Worm (Caenorhabditis elegans): ENCODE data around the gene ptp-5.1.

The ptp-5.1 gene

ce11 chrIV:5209390-5209789 lies 43.3 kb downstream of the ptp-5.1 start, which contains the start of the genes Y59E9AL.36 and nbet-1:
TSS of gene Y59E9AL.36 (minus strand) at chrIV:5209481.
TSS of gene nbet-1 (plus strand) at chrIV:5209501.
- TF ChIP-seq unc-3 (GFP tag; conservative IDR thresholded peaks at IDR 0.05) (0 out of 2 replicates have a peak, but pooled peaks have one; percentile 35), unc-3 (tag; optimal IDR thresholded peaks at IDR 0.05) (no peak), ceh-31 (tag; optimal IDR thresholded peaks at IDR 0.05) (peak; percentile 54), unc-55 (GFP tag; optimal IDR thresholded peaks at IDR 0.05) (peak; percentile 55), ceh-45 (GFP tag; IDR thresholded peaks at IDR 0.05) (no peak), madf-2 (tag; optimal IDR thresholded peaks at IDR 0.05) (peak; percentile 17), ceh-18 (tag; optimal IDR thresholded peaks at IDR 0.05) (peak; percentile 59), ztf-16 (tag; optimal IDR thresholded peaks at IDR 0.05) (peak; percentile 12), che-1 (tag; optimal IDR thresholded peaks at IDR 0.05) (peak; percentile 30), tbx-2 (tag; optimal IDR thresholded peaks at IDR 0.05) (peak; percentile 71), nfya-1 (tag; optimal IDR thresholded peaks at IDR 0.05) (peak; percentile 54), ama-1 (optimal IDR thresholded peaks at IDR 0.05) (no peak), pax-1 (tag; optimal IDR thresholded peaks at IDR 0.05) (no peak), ceh-14 (tag; optimal IDR thresholded peaks at IDR 0.05) (peak; percentile 6), ceh-34 (tag; optimal IDR thresholded peaks at IDR 0.05) (peak; percentile 63), pat-9 (tag; optimal IDR thresholded peaks at IDR 0.05) (no peak), unc-42 (tag; optimal IDR thresholded peaks at IDR 0.05) (peak; percentile 73), ceh-48 (tag; optimal IDR thresholded peaks at IDR 0.05) (peak; percentile 32), ttx-3 (tag; optimal IDR thresholded peaks at IDR 0.05) (no peak), elt-2 (tag; optimal IDR thresholded peaks at IDR 0.05) (peak; percentile 33)

- TF ChIP-seq ceh-48 (tag; optimal IDR thresholded peaks at IDR 0.05) = no peak
Measured at ce11 chrIV:5210606-5211005, 44.5 kb downstream of the ptp-5.1 start.

ce11 chrIV:5215092-5215491 lies 49.0 kb downstream of the ptp-5.1 start, which contains the start of gene Y59E9AL.4:
TSS of gene Y59E9AL.4 (minus strand) at chrIV:5215192.
- TF ChIP-seq F13H6.1 (tag; optimal IDR thresholded peaks at IDR 0.05) = no peak
- TF ChIP-seq che-1 (tag; optimal IDR thresholded peaks at IDR 0.05) = no peak
- TF ChIP-seq ets-4 (tag; optimal IDR thresholded peaks at IDR 0.05) = no peak
- no peak for TF ChIP-seq elt-4 (tag; optimal IDR thresholded peaks at IDR 0.05)
- no peak for TF ChIP-seq pros-1 (tag; optimal IDR thresholded peaks at IDR 0.05)
- TF ChIP-seq C08G9.2 (tag; optimal IDR thresholded peaks at IDR 0.05) = no peak
- no peak for TF ChIP-seq ceh-9 (tag; optimal IDR thresholded peaks at IDR 0.05)
- TF ChIP-seq ceh-22 (tag; optimal IDR thresholded peaks at IDR 0.05) = no peak
- no peak for TF ChIP-seq ref-2 (tag; optimal IDR thresholded peaks at IDR 0.05)
- TF ChIP-seq pqm-1 (tag; optimal IDR thresholded peaks at IDR 0.05) = no peak
- TF ChIP-seq ahr-1 (tag; optimal IDR thresholded peaks at IDR 0.05) = no peak
- no peak for TF ChIP-seq hlh-6 (tag; optimal IDR thresholded peaks at IDR 0.05)
- TF ChIP-seq nfya-1 (tag; optimal IDR thresholded peaks at IDR 0.05) = no peak

ce11 chrIV:5216349-5216748 lies 50.2 kb downstream of the ptp-5.1 start:
- TF ChIP-seq unc-55 (GFP tag; optimal IDR thresholded peaks at IDR 0.05) (no peak), ceh-19 (GFP tag; optimal IDR thresholded peaks at IDR 0.05) (no peak), ztf-16 (tag; optimal IDR thresholded peaks at IDR 0.05) (no peak)

Measured in whole organism, late embryonic.